Worm (Caenorhabditis elegans): ENCODE data around the gene ZK593.3.

The ZK593.3 gene

DNA sequence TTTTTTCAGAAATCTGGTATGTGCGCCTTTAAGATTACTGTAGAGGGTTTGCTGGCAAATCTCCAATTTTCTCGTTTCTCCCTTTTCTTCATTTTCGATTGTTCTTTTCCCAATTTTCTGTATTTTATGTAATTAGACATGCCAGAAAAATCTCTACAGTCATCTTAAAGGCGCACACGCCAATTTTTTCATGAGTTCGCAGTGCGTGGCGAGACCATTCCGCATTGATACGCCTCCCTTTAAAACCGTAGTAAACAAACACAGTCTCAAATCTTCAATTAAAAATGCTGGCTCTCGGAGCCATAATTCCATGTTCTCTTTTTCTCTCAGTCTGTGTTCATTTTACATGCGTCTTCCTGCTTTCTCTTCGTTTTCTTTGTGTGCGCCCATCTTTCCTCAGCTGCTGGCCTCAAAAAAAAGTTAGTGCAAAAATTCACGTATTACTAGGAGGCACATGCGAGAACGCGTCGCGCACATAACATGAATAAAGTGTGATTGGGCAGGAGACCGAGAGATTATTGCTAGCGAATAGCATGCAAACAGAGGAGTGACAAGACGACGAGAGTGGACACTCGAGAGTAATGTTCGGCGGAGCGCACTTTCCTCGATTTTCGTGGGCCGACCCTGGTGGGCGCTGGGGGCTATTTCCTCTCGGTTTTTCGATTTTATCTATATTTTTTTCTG, 3.5 kb downstream of the ZK593.3 start:
- TF ChIP-seq hmg-11 (tag; optimal IDR thresholded peaks at IDR 0.05), result peak; percentile 90
- TF ChIP-seq jun-1 (tag; optimal IDR thresholded peaks at IDR 0.05), result no peak
- no peak for TF ChIP-seq elt-3 (tag; optimal IDR thresholded peaks at IDR 0.05)
- peak; percentile 83 for TF ChIP-seq nfya-1 (tag; optimal IDR thresholded peaks at IDR 0.05; ENCODE audit: insufficient read depth)
- no peak for TF ChIP-seq nhr-67 (tag; optimal IDR thresholded peaks at IDR 0.05)
- TF ChIP-seq nhr-25 (tag; optimal IDR thresholded peaks at IDR 0.05), result peak; percentile 81
- TF ChIP-seq lin-15B (tag; optimal IDR thresholded peaks at IDR 0.05), result peak; percentile 85
- TF ChIP-seq elt-1 (tag; optimal IDR thresholded peaks at IDR 0.05), result peak; percentile 66
- TF ChIP-seq ztf-11 (tag; optimal IDR thresholded peaks at IDR 0.05), result no peak
- no peak for TF ChIP-seq aly-2 (tag; optimal IDR thresholded peaks at IDR 0.05)
- TF ChIP-seq ceh-28 (tag; optimal IDR thresholded peaks at IDR 0.05), result peak; percentile 8
- no peak for TF ChIP-seq nhr-237 (tag; optimal IDR thresholded peaks at IDR 0.05)
- no peak for TF ChIP-seq tbx-2 (tag; optimal IDR thresholded peaks at IDR 0.05)
- no peak for TF ChIP-seq sea-2 (GFP tag; optimal IDR thresholded peaks at IDR 0.05)
- TF ChIP-seq ceh-16 (tag; optimal IDR thresholded peaks at IDR 0.05), result no peak
- no peak for TF ChIP-seq ceh-9 (tag; optimal IDR thresholded peaks at IDR 0.05)
- peak; percentile 17 for TF ChIP-seq R02D3.7 (tag; optimal IDR thresholded peaks at IDR 0.05)
- TF ChIP-seq snpc-4 (tag; optimal IDR thresholded peaks at IDR 0.05), result peak; percentile 70
- no peak for TF ChIP-seq eor-1 (tag; optimal IDR thresholded peaks at IDR 0.05)
- TF ChIP-seq nhr-76 (tag; optimal IDR thresholded peaks at IDR 0.05), result no peak
- no peak for TF ChIP-seq unc-62 (GFP tag; optimal IDR thresholded peaks at IDR 0.05)
- TF ChIP-seq lin-39 (tag; optimal IDR thresholded peaks at IDR 0.05), result peak; percentile 78
- TF ChIP-seq nhr-77 (tag; optimal IDR thresholded peaks at IDR 0.05), result no peak
- no peak for TF ChIP-seq ZK546.5 (tag; optimal IDR thresholded peaks at IDR 0.05)
- no peak for TF ChIP-seq fos-1 (tag; optimal IDR thresholded peaks at IDR 0.05)
- TF ChIP-seq fkh-10 (GFP tag; optimal IDR thresholded peaks at IDR 0.05), result peak; percentile 61
- no peak for TF ChIP-seq fkh-2 (tag; optimal IDR thresholded peaks at IDR 0.05)
- TF ChIP-seq elt-2 (tag; optimal IDR thresholded peaks at IDR 0.05), result peak; percentile 72
- peak; percentile 2 for TF ChIP-seq nhr-43 (tag; optimal IDR thresholded peaks at IDR 0.05; ENCODE audit: poor library complexity, severe bottlenecking)
- TF ChIP-seq mdl-1 (tag; optimal IDR thresholded peaks at IDR 0.05), result peak; percentile 65
- TF ChIP-seq daf-12 (tag; optimal IDR thresholded peaks at IDR 0.05), result no peak
- TF ChIP-seq unc-39 (tag; optimal IDR thresholded peaks at IDR 0.05), result no peak
- no peak for TF ChIP-seq ztf-4 (tag; optimal IDR thresholded peaks at IDR 0.05)
- no peak for TF ChIP-seq ceh-82 (tag; optimal IDR thresholded peaks at IDR 0.05)
- peak; percentile 56 for TF ChIP-seq nhr-23 (tag; optimal IDR thresholded peaks at IDR 0.05)
- TF ChIP-seq nhr-12 (tag; optimal IDR thresholded peaks at IDR 0.05), result no peak
- no peak for TF ChIP-seq nhr-28 (tag; optimal IDR thresholded peaks at IDR 0.05)
- peak; percentile 20 for TF ChIP-seq pqm-1 (tag; optimal IDR thresholded peaks at IDR 0.05)
- TF ChIP-seq zag-1 (tag; optimal IDR thresholded peaks at IDR 0.05), result no peak
- peak; percentile 40 for TF ChIP-seq lsy-12 (tag; optimal IDR thresholded peaks at IDR 0.05)
- TF ChIP-seq egl-5 (tag; optimal IDR thresholded peaks at IDR 0.05), result peak; percentile 85
- TF ChIP-seq ama-1 (optimal IDR thresholded peaks at IDR 0.05), result peak; percentile 60
- no peak for TF ChIP-seq mml-1 (tag; optimal IDR thresholded peaks at IDR 0.05)
- TF ChIP-seq nhr-11 (tag; optimal IDR thresholded peaks at IDR 0.05), result peak; percentile 51
- TF ChIP-seq egl-27 (tag; optimal IDR thresholded peaks at IDR 0.05), result no peak
- peak; percentile 38 for TF ChIP-seq skn-1 (tag; optimal IDR thresholded peaks at IDR 0.05)
- TF ChIP-seq pha-4 (tag; optimal IDR thresholded peaks at IDR 0.05), result peak; percentile 73
